Worm (Caenorhabditis elegans) whole organism, late embryonic: ENCODE results near the gene cky-1.
A peak's percentile ranks its signal among the peaks of the same experiment; 100 is the strongest.

ENCODE experiments used
- F13H6.1 ChIP-seq: sonication (generic microtip); optimal IDR thresholded peaks from 2 replicates; lab custom pipeline; 2016; ENCODE audit warnings: missing genetic modification characterization, missing compliant biosample characterization
- K09A11.1 ChIP-seq: sonication (generic microtip); optimal IDR thresholded peaks from 2 replicates; lab custom pipeline; 2017; ENCODE audit warnings: antibody characterized with exemption, mild to moderate bottlenecking, missing genetic modification characterization, missing compliant biosample characterization; ENCODE audit not compliant: insufficient read depth
- Y22D7AL.16 ChIP-seq: sonication (generic microtip); optimal IDR thresholded peaks from 2 replicates; lab custom pipeline; 2016; ENCODE audit warnings: missing genetic modification characterization, missing compliant biosample characterization
- ahr-1 ChIP-seq: sonication (generic microtip); optimal IDR thresholded peaks from 2 replicates; lab custom pipeline; 2016; ENCODE audit warnings: missing genetic modification characterization, missing compliant biosample characterization
- ceh-19 ChIP-seq: fragments of 200-800 bp; sonication (Bioruptor generic); optimal IDR thresholded peaks from 2 replicates; lab custom pipeline; 2018; ENCODE audit warnings: mild to moderate bottlenecking, missing genetic modification characterization, missing compliant biosample characterization
- ceh-2 ChIP-seq: sonication (generic microtip); optimal IDR thresholded peaks from 2 replicates; lab custom pipeline; 2016; ENCODE audit warnings: missing genotype, missing genetic modification characterization, missing compliant biosample characterization
- ceh-22 ChIP-seq: sonication (generic microtip); optimal IDR thresholded peaks from 2 replicates; lab custom pipeline; 2017; ENCODE audit warnings: missing biosample characterization, missing genetic modification characterization
- ceh-45 ChIP-seq: fragments of 200-800 bp; sonication (Bioruptor generic); IDR thresholded peaks from 2 replicates; pipeline ENCODE4 v1.3.6; 2022; ENCODE audit warnings: missing genetic modification reagents, missing genetic modification characterization, missing compliant biosample characterization
- ceh-9 ChIP-seq: sonication (generic microtip); optimal IDR thresholded peaks from 2 replicates; lab custom pipeline; 2016; ENCODE audit warnings: mild to moderate bottlenecking, missing genetic modification characterization, inconsistent platforms, missing compliant biosample characterization
- che-1 ChIP-seq: sonication (generic microtip); optimal IDR thresholded peaks from 2 replicates; lab custom pipeline; 2016; ENCODE audit warnings: mild to moderate bottlenecking, missing genetic modification characterization, missing compliant biosample characterization
- dve-1 ChIP-seq: sonication (generic microtip); optimal IDR thresholded peaks from 2 replicates; lab custom pipeline; 2017; ENCODE audit warnings: antibody characterized with exemption, mild to moderate bottlenecking, missing genetic modification characterization, missing compliant biosample characterization
- elt-2 ChIP-seq: sonication (generic microtip); optimal IDR thresholded peaks from 2 replicates; lab custom pipeline; 2016; ENCODE audit warnings: missing genetic modification reagents, missing genetic modification characterization, missing compliant biosample characterization
- elt-4 ChIP-seq: sonication (generic microtip); optimal IDR thresholded peaks from 2 replicates; lab custom pipeline; 2016; ENCODE audit warnings: missing genetic modification characterization, missing compliant biosample characterization
- fkh-10 ChIP-seq: fragments of 150-350 bp; optimal IDR thresholded peaks from 2 replicates; lab custom pipeline; 2014; ENCODE audit warnings: missing biosample characterization, missing genetic modification reagents, missing genetic modification characterization
- fkh-6 ChIP-seq: sonication (generic microtip); optimal IDR thresholded peaks from 2 replicates; lab custom pipeline; 2016; ENCODE audit warnings: missing genetic modification characterization, missing compliant biosample characterization
- hlh-13 ChIP-seq: fragments of 200-800 bp; sonication (Bioruptor generic); optimal IDR thresholded peaks from 2 replicates; lab custom pipeline; 2018; ENCODE audit warnings: mild to moderate bottlenecking, missing genetic modification characterization, missing compliant biosample characterization
- hlh-15 ChIP-seq: sonication (generic microtip); optimal IDR thresholded peaks from 2 replicates; lab custom pipeline; 2016; ENCODE audit warnings: missing genetic modification characterization, missing compliant biosample characterization
- hlh-6 ChIP-seq: sonication (generic microtip); optimal IDR thresholded peaks from 2 replicates; lab custom pipeline; 2016; ENCODE audit warnings: missing genotype, missing genetic modification characterization, missing compliant biosample characterization
- hlh-8 ChIP-seq: sonication (generic microtip); optimal IDR thresholded peaks from 2 replicates; lab custom pipeline; 2016; ENCODE audit warnings: missing genotype, missing genetic modification characterization, missing compliant biosample characterization
- lim-6 ChIP-seq: sonication (generic microtip); optimal IDR thresholded peaks from 2 replicates; lab custom pipeline; 2016; ENCODE audit warnings: missing genetic modification characterization, missing compliant biosample characterization
- mec-3 ChIP-seq: sonication (generic microtip); optimal IDR thresholded peaks from 2 replicates; lab custom pipeline; 2016; ENCODE audit warnings: borderline replicate concordance, missing genetic modification characterization, missing compliant biosample characterization
- nfya-1 ChIP-seq: sonication (generic microtip); optimal IDR thresholded peaks from 2 replicates; lab custom pipeline; 2017; ENCODE audit warnings: missing genetic modification characterization, mild to moderate bottlenecking, missing compliant biosample characterization, antibody characterized with exemption, moderate library complexity
- npax-4 ChIP-seq: sonication (generic microtip); optimal IDR thresholded peaks from 2 replicates; lab custom pipeline; 2016; ENCODE audit warnings: missing genetic modification characterization, missing compliant biosample characterization
- odd-2 ChIP-seq: sonication (generic microtip); optimal IDR thresholded peaks from 2 replicates; lab custom pipeline; 2017; ENCODE audit warnings: antibody characterized with exemption, mild to moderate bottlenecking, missing genetic modification characterization, missing compliant biosample characterization
- pag-3 ChIP-seq: sonication (generic microtip); optimal IDR thresholded peaks from 2 replicates; lab custom pipeline; 2016; ENCODE audit warnings: missing compliant biosample characterization, missing genetic modification characterization, borderline replicate concordance
- pha-4 ChIP-seq: fragments of 150-350 bp; optimal IDR thresholded peaks from 2 replicates; lab custom pipeline; 2018; ENCODE audit warnings: missing biosample characterization, missing genetic modification reagents, missing genetic modification characterization
- pros-1 ChIP-seq: fragments of 150-350 bp; optimal IDR thresholded peaks from 2 replicates; lab custom pipeline; 2014; ENCODE audit warnings: missing biosample characterization, missing genetic modification reagents, missing genetic modification characterization
- ref-2 ChIP-seq: sonication (generic microtip); optimal IDR thresholded peaks from 2 replicates; lab custom pipeline; 2016; ENCODE audit warnings: missing genetic modification characterization, missing compliant biosample characterization
- sdc-2 ChIP-seq: sonication (generic microtip); optimal IDR thresholded peaks from 2 replicates; lab custom pipeline; 2016; ENCODE audit warnings: missing genotype, missing genetic modification characterization, missing compliant biosample characterization
- sox-4 ChIP-seq: sonication (generic microtip); optimal IDR thresholded peaks from 2 replicates; lab custom pipeline; 2017; ENCODE audit warnings: mild to moderate bottlenecking, missing genetic modification characterization, inconsistent platforms, missing compliant biosample characterization
- tbx-2 ChIP-seq: sonication (generic microtip); optimal IDR thresholded peaks from 2 replicates; lab custom pipeline; 2016; ENCODE audit warnings: missing genetic modification characterization, missing compliant biosample characterization
- unc-3 ChIP-seq, 2 experiments: fragments of 200-800 bp in 1 of 2; sonication (Bioruptor generic) in 1 of 2; sonication (generic microtip) in 1 of 2; conservative IDR thresholded peaks in 1 of 2; optimal IDR thresholded peaks in 1 of 2; 2 replicates each; pipeline versions ENCODE4 v1.3.6 to Lab custom; 2016 to 2022; ENCODE audit warnings: missing compliant biosample characterization in 2 of 2, missing genetic modification characterization in 2 of 2, missing genetic modification reagents in 1 of 2
- unc-42 ChIP-seq: sonication (generic microtip); optimal IDR thresholded peaks from 2 replicates; lab custom pipeline; 2016; ENCODE audit warnings: missing genotype, missing genetic modification characterization, missing compliant biosample characterization
- unc-55 ChIP-seq: sonication (generic microtip); optimal IDR thresholded peaks from 2 replicates; lab custom pipeline; 2017; ENCODE audit warnings: missing biosample characterization, missing genetic modification reagents, missing genetic modification characterization
- unc-86 ChIP-seq: sonication (generic microtip); optimal IDR thresholded peaks from 2 replicates; lab custom pipeline; 2016; ENCODE audit warnings: missing genetic modification characterization, missing compliant biosample characterization

The cky-1 gene

ce11 chrV:12733465-12734248 lies 2.8 kb upstream of the cky-1 start, which contains the start of the genes dhs-21 and xbx-9:
TSS of gene dhs-21 (minus strand) at chrV:12733645.
TSS of gene xbx-9 (plus strand) at chrV:12734198.
- peak; percentile 62 for TF ChIP-seq elt-2 (tag; lab: Kevin White, UChicago)
- no peak for TF ChIP-seq hlh-6 (tag; lab: Kevin White, UChicago)

DNA sequence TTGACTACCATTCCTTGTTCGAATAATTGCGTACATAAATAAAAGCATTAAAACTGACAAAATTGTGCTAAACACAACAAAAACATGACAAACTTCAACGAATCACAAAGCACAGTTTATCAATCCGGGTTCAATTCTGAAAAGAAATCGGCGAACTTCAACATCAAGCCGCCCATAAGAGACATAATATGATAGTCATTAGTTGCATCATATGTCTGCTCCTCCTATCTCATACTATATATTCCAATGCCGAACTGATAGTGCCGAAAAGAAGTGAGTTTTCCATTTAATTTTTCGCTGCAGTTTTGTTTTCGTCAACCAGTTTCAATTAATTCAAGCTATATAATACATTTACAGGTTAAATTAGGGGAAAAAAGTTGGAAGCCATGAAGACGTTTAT lies 5.2 kb downstream of the cky-1 start, which contains the start of gene hrg-7:
Gene hrg-7, plus strand, starts transcription at position 358 of the 400 bp plus-strand sequence.
- TF ChIP-seq fkh-10 (GFP tag; lab: Kevin White, UChicago) (no peak), hlh-13 (GFP tag; lab: Kevin White, UChicago) (no peak), hlh-8 (tag; lab: Kevin White, UChicago) (no peak), lim-6 (tag; lab: Kevin White, UChicago) (no peak), tbx-2 (tag; lab: Kevin White, UChicago) (no peak), Y22D7AL.16 (tag; lab: Kevin White, UChicago) (no peak), ref-2 (no peak), dve-1 (tag; lab: Kevin White, UChicago) (no peak), unc-55 (GFP tag; lab: Kevin White, UChicago) (no peak), ceh-2 (tag; lab: Kevin White, UChicago) (no peak), ceh-9 (no peak), elt-4 (tag; lab: Kevin White, UChicago) (no peak), unc-42 (tag; lab: Kevin White, UChicago) (no peak)

DNA sequence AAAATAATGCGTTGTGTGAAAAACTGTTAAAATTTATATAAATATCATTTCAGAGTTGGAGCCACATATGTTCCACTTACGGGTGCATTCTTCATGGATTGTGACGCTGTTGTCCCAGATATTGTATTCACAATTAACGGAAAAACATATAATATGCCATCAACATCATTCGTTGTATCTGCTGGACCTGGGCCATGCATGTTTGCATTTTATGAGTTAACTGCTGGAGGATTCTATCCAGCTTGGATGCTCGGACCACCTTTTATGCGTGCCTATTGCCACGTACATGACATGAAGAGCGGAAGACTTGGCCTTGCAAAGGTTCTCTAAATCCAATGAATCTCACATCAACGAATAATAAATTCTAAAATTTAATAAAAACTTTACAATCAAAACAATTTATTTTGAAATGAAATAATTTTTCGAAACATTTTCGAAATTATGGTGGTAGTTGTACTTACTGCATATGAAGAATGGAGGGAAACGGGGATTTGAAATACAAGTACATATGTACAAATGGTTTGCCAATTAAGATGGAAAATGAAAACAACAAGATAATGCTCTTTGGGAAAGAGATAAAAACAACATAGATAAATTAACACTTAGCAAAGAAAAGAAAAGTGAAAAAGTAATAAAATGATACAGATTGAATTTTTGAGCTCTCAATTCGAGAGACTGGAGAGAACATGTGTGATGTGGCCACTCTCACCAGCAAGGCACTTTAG lies 7.4 kb downstream of the cky-1 start:
- TF ChIP-seq ahr-1 (tag; lab: Kevin White, UChicago) (no peak), mec-3 (tag; lab: Kevin White, UChicago) (no peak), npax-4 (tag; lab: Kevin White, UChicago) (no peak), pros-1 (no peak), fkh-6 (tag; lab: Kevin White, UChicago) (no peak)

ce11 chrV:12744979-12745378 lies 8.5 kb downstream of the cky-1 start, which contains the start of gene C15C8.7:
TSS of gene C15C8.7 (minus strand) at chrV:12745050.
- TF ChIP-seq sdc-2 (no peak), unc-86 (tag; lab: Kevin White, UChicago) (no peak), che-1 (tag; lab: Kevin White, UChicago) (no peak), pag-3 (tag; lab: Kevin White, UChicago) (no peak), Y22D7AL.16 (tag; lab: Kevin White, UChicago) (no peak), F13H6.1 (tag; lab: Kevin White, UChicago) (no peak), nfya-1 (tag; lab: Kevin White, UChicago) (no peak), sox-4 (tag; lab: Kevin White, UChicago) (no peak), elt-2 (tag; lab: Kevin White, UChicago) (peak; percentile 74)

DNA sequence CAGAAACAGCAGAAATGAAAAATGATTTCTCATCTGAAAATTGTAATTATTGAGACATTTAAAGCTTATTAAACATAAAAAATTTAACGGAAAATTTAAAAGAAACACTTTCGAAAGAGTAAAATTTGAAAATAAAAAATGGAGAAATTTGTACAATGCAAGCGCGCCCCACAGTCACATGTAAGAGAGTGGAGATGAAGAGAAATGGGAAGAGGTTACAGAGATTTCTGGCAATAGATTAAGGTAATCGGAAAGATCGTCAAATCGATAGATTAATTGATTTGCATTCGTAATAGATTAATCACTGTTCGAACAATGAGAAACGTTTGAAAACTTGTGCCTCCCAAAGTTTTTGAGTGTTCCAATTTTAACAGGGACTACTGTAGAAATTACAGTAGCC lies 10.9 kb downstream of the cky-1 start, which contains the start of gene C15C8.4:
Gene C15C8.4, minus strand, starts transcription at position 33 of the 400 bp plus-strand sequence.
- TF ChIP-seq ceh-45 (GFP tag; lab: Robert Waterston, UW), result no peak
- no peak for TF ChIP-seq unc-86 (tag; lab: Kevin White, UChicago)
- TF ChIP-seq K09A11.1 (tag; lab: Kevin White, UChicago), result no peak
- no peak for TF ChIP-seq ref-2
- TF ChIP-seq tbx-2 (tag; lab: Kevin White, UChicago), result no peak
- TF ChIP-seq ceh-22 (tag; lab: Kevin White, UChicago), result no peak
- TF ChIP-seq hlh-15 (tag; lab: Kevin White, UChicago), result no peak
- TF ChIP-seq ceh-19 (GFP tag; lab: Kevin White, UChicago), result no peak
- TF ChIP-seq che-1 (tag; lab: Kevin White, UChicago), result no peak
- no peak for TF ChIP-seq pha-4
- TF ChIP-seq pag-3 (tag; lab: Kevin White, UChicago), result no peak
- no peak for TF ChIP-seq nfya-1 (tag; lab: Kevin White, UChicago)
- no peak for TF ChIP-seq unc-55 (GFP tag; lab: Kevin White, UChicago)
- no peak for TF ChIP-seq hlh-13 (GFP tag; lab: Kevin White, UChicago)
- TF ChIP-seq dve-1 (tag; lab: Kevin White, UChicago), result no peak
- no peak for TF ChIP-seq unc-3 (GFP tag; conservative IDR thresholded peaks at IDR 0.05; lab: Robert Waterston, UW)
- TF ChIP-seq unc-3 (tag; optimal IDR thresholded peaks at IDR 0.05; lab: Kevin White, UChicago), result no peak
- TF ChIP-seq lim-6 (tag; lab: Kevin White, UChicago), result no peak
- TF ChIP-seq odd-2, result no peak
- no peak for TF ChIP-seq fkh-6 (tag; lab: Kevin White, UChicago)
- TF ChIP-seq, all 69 proteins: peak for 0
